Worm (Caenorhabditis elegans): ENCODE data around the gene T24E12.1.

ce11 chrII:3743684-3744200 lies 41.6 kb upstream of the T24E12.1 start, which contains the start of gene nta-1:
- no peak for TF ChIP-seq bed-3 (GFP tag; optimal IDR thresholded peaks at IDR 0.05)
- TF ChIP-seq elt-3 (tag; optimal IDR thresholded peaks at IDR 0.05): no peak
- no peak for TF ChIP-seq lin-13 (tag; optimal IDR thresholded peaks at IDR 0.05)
- TF ChIP-seq nhr-237 (tag; optimal IDR thresholded peaks at IDR 0.05): no peak
- TF ChIP-seq elt-1 (tag; optimal IDR thresholded peaks at IDR 0.05; ENCODE audit: borderline replicate concordance, insufficient read depth): no peak
- no peak for TF ChIP-seq mab-5 (tag; optimal IDR thresholded peaks at IDR 0.05)
- TF ChIP-seq unc-62 (GFP tag; optimal IDR thresholded peaks at IDR 0.05): no peak
